Worm (Caenorhabditis elegans) whole organism, L3 larva: ENCODE data around the gene hars-1.

Experiments
- ceh-28 ChIP-seq: fragments of 150-350 bp; optimal IDR thresholded peaks from 2 replicates; lab custom pipeline; 2014; ENCODE audit warnings: missing biosample characterization, missing genetic modification reagents, missing genetic modification characterization
- ceh-82 ChIP-seq: fragments of 150-350 bp; optimal IDR thresholded peaks from 2 replicates; lab custom pipeline; 2014; ENCODE audit warnings: missing biosample characterization, missing genetic modification characterization
- elt-3 ChIP-seq, 3 experiments: fragments of 150-350 bp in 1 of 3; sonication (generic microtip) in 2 of 3; optimal IDR thresholded peaks; 2 replicates in 2 of 3; 4 replicates in 1 of 3; lab custom pipeline; 2014 to 2017; ENCODE audit warnings: missing biosample characterization in 3 of 3, missing genetic modification characterization in 3 of 3
- jun-1 ChIP-seq: fragments of 150-350 bp; optimal IDR thresholded peaks from 2 replicates; lab custom pipeline; 2014; ENCODE audit warnings: missing biosample characterization, missing genetic modification reagents, missing genetic modification characterization
- lin-15B ChIP-seq: fragments of 150-350 bp; optimal IDR thresholded peaks from 2 replicates; lab custom pipeline; 2014; ENCODE audit warnings: missing biosample characterization, missing genetic modification characterization
- nhr-237 ChIP-seq: fragments of 150-350 bp; optimal IDR thresholded peaks from 2 replicates; lab custom pipeline; 2014; ENCODE audit warnings: missing biosample characterization, missing genetic modification characterization
- nhr-76 ChIP-seq: fragments of 150-350 bp; sonication (generic microtip); optimal IDR thresholded peaks from 5 replicates; lab custom pipeline; 2014; ENCODE audit warnings: missing biosample characterization, missing genetic modification characterization
- nhr-77 ChIP-seq: fragments of 150-350 bp; optimal IDR thresholded peaks from 2 replicates; lab custom pipeline; 2014; ENCODE audit warnings: missing biosample characterization, missing genetic modification characterization
- sea-2 ChIP-seq: fragments of 150-350 bp; sonication (generic microtip); optimal IDR thresholded peaks from 4 replicates; lab custom pipeline; 2014; ENCODE audit warnings: missing biosample characterization, missing genetic modification reagents, missing genetic modification characterization
- skn-1 ChIP-seq: fragments of 150-350 bp; optimal IDR thresholded peaks from 2 replicates; lab custom pipeline; 2014; ENCODE audit warnings: missing biosample characterization, missing genetic modification characterization
- unc-62 ChIP-seq: fragments of 150-350 bp; sonication (generic microtip); optimal IDR thresholded peaks from 4 replicates; lab custom pipeline; 2014; ENCODE audit warnings: missing biosample characterization, missing genetic modification reagents, missing genetic modification characterization
- zag-1 ChIP-seq: fragments of 150-350 bp; optimal IDR thresholded peaks from 2 replicates; lab custom pipeline; 2014; ENCODE audit warnings: missing biosample characterization, missing genetic modification characterization

ce11 chrIV:10904282-10904681 is 45.5 kb downstream of the hars-1 start, which contains the start of gene ZK596.3:
- TF ChIP-seq nhr-76 = no peak
- no peak for TF ChIP-seq jun-1 (tag; lab: Kevin White, UChicago)
- TF ChIP-seq skn-1 (tag; lab: Kevin White, UChicago) = no peak
- no peak for TF ChIP-seq ceh-28 (tag; lab: Kevin White, UChicago)
- TF ChIP-seq nhr-77 (tag; lab: Kevin White, UChicago) = no peak
- TF ChIP-seq nhr-237 (tag; lab: Kevin White, UChicago) = no peak
- TF ChIP-seq ceh-82 (tag; lab: Kevin White, UChicago) = no peak
- no peak for TF ChIP-seq unc-62 (GFP tag; lab: Kevin White, UChicago)
- TF ChIP-seq lin-15B = no peak
- no peak for TF ChIP-seq zag-1
- no peak for TF ChIP-seq elt-3 (tag; optimal IDR thresholded peaks at IDR 0.05; lab: Kevin White, UChicago)
- TF ChIP-seq sea-2 = no peak
